Fruit fly (Drosophila melanogaster): Measurements from ENCODE around the gene CG31802.
A peak's percentile ranks its signal among the peaks of the same experiment; 100 is the strongest.

- TF ChIP-seq E2f2 (GFP tag; IDR thresholded peaks at IDR 0.05): peak; percentile 48
- 0 out of 3 replicates have a peak, but pooled peaks have one; percentile 50 for TF ChIP-seq Opbp (GFP tag; IDR thresholded peaks at IDR 0.05; ENCODE audit: partially characterized antibody)
- TF ChIP-seq al (GFP tag; IDR thresholded peaks at IDR 0.05): no peak
- no peak for TF ChIP-seq CG3065 (GFP tag; optimal IDR thresholded peaks at IDR 0.05)
Measured at dm6 chr2L:18158622-18159043, 50.4 kb downstream of the CG31802 start.

Measured in whole organism, embryonic.